Fruit fly (Drosophila melanogaster): ENCODE measurements around the gene CG13606.
A peak's percentile ranks its signal among the peaks of the same experiment; 100 is the strongest.

The CG13606 gene

DNA sequence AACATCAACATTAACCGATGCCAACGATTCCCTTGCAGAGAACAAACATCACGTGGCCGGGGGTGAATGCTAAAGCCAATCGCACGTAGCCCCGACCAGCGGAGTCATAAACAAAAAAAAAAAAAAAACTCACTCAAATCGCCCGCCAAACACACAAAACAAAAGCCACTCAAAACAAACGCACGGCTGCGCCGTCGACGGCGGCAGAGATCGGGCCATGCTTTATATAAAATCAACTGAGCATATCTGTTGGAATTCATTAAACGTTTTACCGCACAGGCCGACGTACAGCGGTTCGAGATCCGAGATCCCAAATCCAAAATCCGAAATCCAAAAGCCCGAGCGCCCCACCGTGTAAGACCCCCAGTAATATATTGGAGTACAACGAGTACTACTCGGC is at the start of gene CG13606:
Gene CG13606, plus strand, starts transcription at position 250 of the 400 bp plus-strand sequence.
- TF ChIP-seq Dll (optimal IDR thresholded peaks at IDR 0.05) (no peak), CG8478 (optimal IDR thresholded peaks at IDR 0.05) (no peak), psq (optimal IDR thresholded peaks at IDR 0.05) (no peak)

DNA sequence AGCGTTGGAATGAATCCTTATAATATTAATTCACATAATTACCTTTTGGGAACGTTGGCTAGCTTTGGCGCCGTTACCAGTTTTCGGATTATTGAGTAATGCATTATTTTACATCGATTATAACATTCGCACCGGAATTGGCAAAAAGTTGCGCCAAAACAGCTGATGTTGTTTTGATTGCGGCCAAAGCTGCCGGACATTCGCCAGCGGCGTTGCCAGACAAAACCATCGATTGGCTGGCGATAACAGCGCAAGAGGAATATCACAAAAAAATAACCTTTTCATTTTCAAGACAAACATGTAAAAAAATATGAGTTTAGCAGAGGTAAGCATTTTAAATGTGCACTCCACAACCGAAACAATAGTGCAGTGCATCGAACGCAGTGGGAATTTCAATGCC is 42.3 kb upstream of the CG13606 start, which contains the start of the genes GatB and Tsc1:
Gene GatB, minus strand, starts transcription at position 176 of the 400 bp plus-strand sequence.
Gene Tsc1, plus strand, starts transcription at position 228 of the 400 bp plus-strand sequence.
- TF ChIP-seq pan (optimal IDR thresholded peaks at IDR 0.05) (no peak), CG8478 (optimal IDR thresholded peaks at IDR 0.05) (no peak), Dll (optimal IDR thresholded peaks at IDR 0.05) (no peak), psq (optimal IDR thresholded peaks at IDR 0.05) (no peak), usp (GFP tag; optimal IDR thresholded peaks at IDR 0.05) (no peak), EcR (GFP tag; optimal IDR thresholded peaks at IDR 0.05) (no peak)

DNA sequence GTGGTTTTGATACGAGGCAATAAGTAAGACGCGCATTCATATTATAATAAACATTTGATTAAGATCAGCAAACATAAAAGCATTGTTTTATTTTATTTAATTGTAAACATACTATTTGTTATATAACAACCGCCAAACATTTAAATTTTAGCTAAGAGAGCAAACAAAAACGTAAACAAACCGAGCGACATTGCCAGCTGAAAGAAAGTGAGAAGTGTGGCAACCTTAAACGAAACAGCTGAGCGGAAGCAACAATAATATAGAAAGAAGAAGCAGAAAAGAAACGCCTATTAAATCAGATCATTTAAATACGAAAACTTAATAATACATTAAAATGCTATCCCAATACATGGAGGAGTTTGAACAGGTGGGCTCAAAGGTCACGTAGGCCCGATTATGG is 37.8 kb upstream of the CG13606 start, which contains the start of gene Sec10:
Gene Sec10, plus strand, starts transcription at position 252 of the 400 bp plus-strand sequence.
- no peak for TF ChIP-seq usp (GFP tag; optimal IDR thresholded peaks at IDR 0.05)
- TF ChIP-seq EcR (GFP tag; optimal IDR thresholded peaks at IDR 0.05), result no peak
- no peak for TF ChIP-seq CG8478 (optimal IDR thresholded peaks at IDR 0.05)
- TF ChIP-seq psq (optimal IDR thresholded peaks at IDR 0.05), result no peak
- TF ChIP-seq Dll (optimal IDR thresholded peaks at IDR 0.05), result no peak
- TF ChIP-seq pan (optimal IDR thresholded peaks at IDR 0.05), result no peak

DNA sequence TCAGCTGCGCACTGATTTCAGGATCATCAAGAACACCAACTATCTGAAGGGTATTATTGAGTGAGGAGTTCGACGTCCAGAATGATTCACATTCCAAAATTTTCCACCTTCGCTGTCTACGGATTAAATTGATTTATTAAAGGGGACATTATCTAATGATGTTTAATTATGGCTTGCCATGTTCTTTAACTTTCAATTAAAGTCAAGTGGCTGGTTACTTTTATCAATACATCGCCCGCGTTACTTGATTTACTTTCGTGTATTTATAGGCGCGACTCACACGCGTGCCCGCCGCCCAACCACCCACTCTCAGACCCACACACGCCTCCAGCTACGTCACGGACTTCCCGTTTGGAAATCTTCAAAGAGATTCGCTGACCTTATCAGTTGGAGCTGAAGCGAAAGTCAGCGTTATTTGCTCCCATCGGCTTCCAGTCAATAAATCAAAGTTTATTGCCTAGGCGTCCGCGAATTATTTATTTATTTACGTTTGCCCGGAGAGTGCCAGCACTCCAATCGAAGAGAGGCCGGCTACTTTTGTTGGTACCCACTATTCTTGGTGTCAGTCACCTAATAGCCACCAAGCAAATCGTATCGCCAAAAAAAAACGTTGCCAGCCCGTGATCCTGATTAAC is 35.0 kb upstream of the CG13606 start, which contains the start of gene Npc2f:
Gene Npc2f, plus strand, starts transcription at position 585 of the 635 bp plus-strand sequence.
- TF ChIP-seq psq (optimal IDR thresholded peaks at IDR 0.05), result no peak
- no peak for TF ChIP-seq CG8478 (optimal IDR thresholded peaks at IDR 0.05)

DNA sequence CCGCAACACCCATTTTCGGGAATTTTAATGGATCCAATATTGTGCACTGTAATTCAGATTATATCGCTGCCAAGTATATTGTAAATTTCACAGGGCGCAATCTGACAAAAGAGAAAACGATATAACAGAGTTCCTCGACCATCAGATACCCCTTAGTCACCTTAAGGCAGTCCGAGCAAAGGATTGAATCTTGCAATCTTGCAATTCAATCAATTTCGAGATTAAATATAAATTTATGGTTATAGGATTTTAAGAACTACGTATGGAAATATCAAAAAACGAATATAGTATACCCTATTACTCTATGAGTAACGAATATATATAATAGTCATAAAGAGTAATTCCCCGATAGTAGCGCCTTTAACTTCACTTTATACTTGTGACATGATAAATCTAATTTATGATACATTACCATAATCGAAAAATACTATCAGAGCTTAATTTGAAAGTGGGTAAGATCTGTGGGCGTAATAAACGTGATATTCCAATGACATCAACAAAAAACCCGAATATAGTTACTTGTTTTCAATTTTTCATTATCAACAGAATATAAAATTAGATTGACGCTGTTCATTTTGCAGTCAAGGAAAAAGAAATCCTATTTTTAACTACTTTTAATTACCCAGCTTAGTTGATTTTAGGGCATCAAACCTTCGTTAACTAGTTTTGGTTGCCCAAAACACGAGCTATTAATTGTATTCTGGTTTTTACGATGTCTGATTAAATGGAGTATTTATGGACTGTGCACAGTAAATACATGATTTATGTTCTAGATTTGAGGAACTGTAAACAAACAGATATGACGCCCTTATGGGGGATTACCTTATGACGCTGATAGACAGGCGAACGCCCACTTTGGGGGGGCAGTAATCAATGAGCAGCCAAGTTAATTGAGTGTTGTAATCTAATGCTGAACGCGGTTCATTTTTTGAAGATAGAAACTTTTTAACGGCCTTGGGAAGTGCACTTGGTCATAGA is 33.7 kb upstream of the CG13606 start:
- TF ChIP-seq psq (optimal IDR thresholded peaks at IDR 0.05), result no peak
- no peak for TF ChIP-seq usp (GFP tag; optimal IDR thresholded peaks at IDR 0.05)
- TF ChIP-seq Dll (optimal IDR thresholded peaks at IDR 0.05), result no peak
- TF ChIP-seq pan (optimal IDR thresholded peaks at IDR 0.05), result no peak
- no peak for TF ChIP-seq EcR (GFP tag; optimal IDR thresholded peaks at IDR 0.05)
- TF ChIP-seq CG8478 (optimal IDR thresholded peaks at IDR 0.05), result no peak

DNA sequence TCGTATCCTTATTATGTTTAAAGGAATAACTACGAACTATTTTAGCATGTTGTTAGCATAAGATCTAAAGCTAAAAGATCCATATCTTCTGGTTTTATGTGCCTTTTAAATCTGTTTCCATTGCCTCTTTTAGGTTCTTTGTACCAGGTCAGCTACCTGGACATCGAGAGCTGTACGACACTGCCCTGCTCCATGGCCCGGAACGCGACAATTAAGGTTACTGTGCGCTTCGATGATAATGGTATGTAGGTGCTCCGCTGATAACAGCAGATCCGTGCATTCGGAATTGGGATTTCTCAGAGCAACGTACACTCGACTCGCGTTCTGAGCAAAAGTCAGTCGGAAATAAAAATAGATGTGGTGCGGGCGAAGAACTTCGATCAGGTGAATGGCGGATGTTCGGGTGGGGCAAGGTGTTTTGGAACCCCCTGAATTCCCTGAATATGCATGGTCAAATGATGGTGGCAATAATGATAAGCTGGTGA is 32.7 kb upstream of the CG13606 start:
- TF ChIP-seq usp (GFP tag; optimal IDR thresholded peaks at IDR 0.05), result no peak
- TF ChIP-seq Dll (optimal IDR thresholded peaks at IDR 0.05), result no peak
- TF ChIP-seq EcR (GFP tag; optimal IDR thresholded peaks at IDR 0.05), result no peak
- no peak for TF ChIP-seq CG8478 (optimal IDR thresholded peaks at IDR 0.05)
- TF ChIP-seq pan (optimal IDR thresholded peaks at IDR 0.05), result no peak
- no peak for TF ChIP-seq psq (optimal IDR thresholded peaks at IDR 0.05)

DNA sequence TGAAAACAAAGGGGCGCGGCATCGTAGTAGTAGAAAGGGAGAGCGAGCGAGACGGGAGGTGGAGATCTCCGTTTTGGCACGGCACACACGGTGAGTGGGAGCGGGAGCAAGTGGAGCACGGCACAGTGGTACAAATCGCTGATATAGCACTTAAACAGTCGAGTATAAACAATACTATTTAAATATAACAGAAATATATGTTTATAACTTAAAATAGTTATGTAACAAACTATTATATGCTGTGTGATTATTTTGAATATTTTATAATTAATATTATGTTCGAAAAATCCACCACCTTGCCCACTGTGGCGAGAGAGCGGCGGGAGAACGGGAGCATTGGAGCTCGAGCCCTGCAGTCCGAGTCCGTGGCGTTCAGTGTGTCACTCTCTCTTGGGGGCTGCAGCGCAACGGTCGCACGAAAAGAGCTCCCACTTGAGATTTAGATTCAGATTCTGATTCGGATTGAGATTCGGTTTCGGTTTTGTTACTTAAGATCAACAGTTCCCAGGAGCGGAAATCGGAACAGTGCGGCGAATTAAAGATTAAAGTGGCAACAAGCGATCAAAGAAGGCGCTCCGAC is 31.3 kb upstream of the CG13606 start, which contains the start of gene Kal1:
Gene Kal1, plus strand, starts transcription at position 383 of the 580 bp plus-strand sequence.
- TF ChIP-seq pan (optimal IDR thresholded peaks at IDR 0.05) (no peak), Dll (optimal IDR thresholded peaks at IDR 0.05) (peak; percentile 73)

DNA sequence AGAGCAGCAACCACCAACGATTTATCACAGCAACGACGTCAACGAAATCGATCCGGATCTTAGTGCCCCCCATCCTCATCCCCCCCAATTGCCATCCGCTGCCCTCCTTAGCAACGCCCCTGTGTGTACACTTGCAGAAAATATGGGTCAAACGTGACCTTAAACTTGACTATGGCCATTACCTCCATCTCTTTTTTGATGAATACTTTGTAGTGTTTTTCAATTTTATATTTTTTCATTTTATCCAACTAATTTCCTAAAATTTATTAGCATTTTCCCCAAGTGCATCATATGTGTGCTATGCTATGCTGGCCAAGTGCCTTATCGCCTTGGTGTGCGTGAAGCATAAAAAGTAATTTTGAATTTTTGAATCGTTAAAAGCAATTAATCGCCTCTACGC is 29.5 kb upstream of the CG13606 start:
- TF ChIP-seq usp (GFP tag; optimal IDR thresholded peaks at IDR 0.05), result no peak
- TF ChIP-seq pan (optimal IDR thresholded peaks at IDR 0.05), result no peak
- TF ChIP-seq CG8478 (optimal IDR thresholded peaks at IDR 0.05), result no peak
- TF ChIP-seq psq (optimal IDR thresholded peaks at IDR 0.05), result no peak
- no peak for TF ChIP-seq Dll (optimal IDR thresholded peaks at IDR 0.05)
- no peak for TF ChIP-seq EcR (GFP tag; optimal IDR thresholded peaks at IDR 0.05)

DNA sequence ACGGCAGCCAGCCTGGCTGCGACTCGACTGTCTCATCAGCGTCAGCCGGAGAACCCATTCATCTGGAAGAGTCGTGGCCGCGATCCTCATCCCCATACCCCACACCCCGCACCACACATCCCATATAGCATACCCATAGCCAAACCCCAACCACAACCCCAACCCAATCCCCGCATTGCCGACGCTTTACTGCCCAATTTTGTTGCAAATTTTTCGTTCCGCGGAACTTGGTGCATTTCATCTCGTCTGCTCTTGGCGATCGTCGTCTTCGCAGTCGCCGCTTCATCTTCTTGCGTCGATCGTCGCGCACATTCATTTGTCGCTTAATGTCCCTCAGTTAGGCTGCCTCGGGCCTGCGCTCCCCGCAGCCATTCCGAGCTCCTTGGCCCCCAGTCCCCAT is 29.1 kb upstream of the CG13606 start:
- no peak for TF ChIP-seq EcR (GFP tag; optimal IDR thresholded peaks at IDR 0.05)
- no peak for TF ChIP-seq psq (optimal IDR thresholded peaks at IDR 0.05)
- TF ChIP-seq usp (GFP tag; optimal IDR thresholded peaks at IDR 0.05), result no peak
- TF ChIP-seq CG8478 (optimal IDR thresholded peaks at IDR 0.05), result no peak
- peak; percentile 55 for TF ChIP-seq Dll (optimal IDR thresholded peaks at IDR 0.05)
- TF ChIP-seq pan (optimal IDR thresholded peaks at IDR 0.05), result no peak

DNA sequence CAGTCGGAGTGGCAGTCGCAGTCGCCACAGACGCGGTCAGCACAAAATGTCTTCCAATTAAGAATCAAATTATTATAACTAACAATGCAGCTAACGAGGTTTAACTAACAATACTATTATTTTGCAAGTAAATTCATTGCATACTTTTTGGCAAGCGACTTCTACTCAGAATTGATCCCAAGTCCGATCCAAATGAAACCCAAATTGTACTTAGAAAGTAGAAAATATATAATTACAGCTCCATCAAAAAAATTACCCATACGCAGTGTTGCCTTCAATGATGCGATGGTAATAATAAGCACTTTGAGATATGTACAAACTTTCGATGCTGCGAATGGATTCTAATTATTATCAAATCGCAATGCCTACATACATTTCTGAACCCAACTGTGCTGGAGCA is 28.6 kb upstream of the CG13606 start:
- TF ChIP-seq Dll (optimal IDR thresholded peaks at IDR 0.05), result no peak
- no peak for TF ChIP-seq usp (GFP tag; optimal IDR thresholded peaks at IDR 0.05)
- no peak for TF ChIP-seq psq (optimal IDR thresholded peaks at IDR 0.05)
- TF ChIP-seq CG8478 (optimal IDR thresholded peaks at IDR 0.05), result no peak
- TF ChIP-seq pan (optimal IDR thresholded peaks at IDR 0.05), result no peak
- no peak for TF ChIP-seq EcR (GFP tag; optimal IDR thresholded peaks at IDR 0.05)

DNA sequence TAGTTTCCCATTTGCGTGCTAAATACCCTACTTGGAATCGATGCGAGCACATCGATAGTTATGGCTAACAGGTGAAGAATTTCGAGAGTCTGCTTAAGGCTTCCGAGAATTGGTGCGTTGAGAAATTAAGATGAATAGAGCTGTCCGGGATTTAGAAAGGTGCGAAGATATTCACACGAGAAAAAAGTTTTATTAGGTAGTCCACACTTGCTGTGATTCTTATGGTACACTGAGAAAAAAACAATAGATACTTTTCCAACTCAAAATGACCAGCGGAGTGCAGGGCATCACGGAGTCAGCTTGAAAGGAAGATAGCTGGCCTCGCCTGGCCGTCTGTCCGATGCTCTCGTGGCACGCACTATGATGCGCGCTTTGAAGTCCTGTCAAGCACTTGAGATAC is 27.9 kb upstream of the CG13606 start:
- no peak for TF ChIP-seq pan (optimal IDR thresholded peaks at IDR 0.05)
- TF ChIP-seq psq (optimal IDR thresholded peaks at IDR 0.05), result no peak
- TF ChIP-seq Dll (optimal IDR thresholded peaks at IDR 0.05), result no peak
- no peak for TF ChIP-seq EcR (GFP tag; optimal IDR thresholded peaks at IDR 0.05)
- no peak for TF ChIP-seq CG8478 (optimal IDR thresholded peaks at IDR 0.05)
- no peak for TF ChIP-seq usp (GFP tag; optimal IDR thresholded peaks at IDR 0.05)

DNA sequence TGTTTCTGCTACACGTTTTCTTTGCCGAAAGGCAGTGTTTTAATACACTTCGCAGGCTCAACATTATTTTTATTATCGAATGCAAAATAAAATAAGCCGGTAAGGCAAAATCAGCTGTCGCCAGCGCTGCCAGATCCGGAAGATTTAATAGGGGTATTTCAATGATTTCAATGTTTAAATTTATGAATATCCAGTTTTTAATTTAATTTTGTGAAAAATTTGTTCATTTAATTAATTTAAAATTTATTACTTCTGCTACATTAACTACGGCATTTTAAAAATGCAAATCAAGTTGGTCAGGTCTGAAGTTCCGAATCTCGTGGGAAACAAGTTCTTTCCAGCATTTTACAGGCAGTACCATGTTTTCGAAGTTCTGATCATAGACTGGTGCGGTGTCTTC is 23.6 kb upstream of the CG13606 start, which contains the start of gene Slimp:
Gene Slimp, minus strand, starts transcription at position 130 of the 400 bp plus-strand sequence.
- TF ChIP-seq psq (optimal IDR thresholded peaks at IDR 0.05), result no peak

Measured in whole organism.